Worm (Caenorhabditis elegans) whole organism, early embryonic: ENCODE results near the gene ZK686.1.

Source experiments
- F13C5.2 ChIP-seq: sonication (generic microtip); optimal IDR thresholded peaks from 2 replicates; lab custom pipeline; 2017; ENCODE audit warnings: mild to moderate bottlenecking, missing genetic modification characterization, inconsistent platforms, missing compliant biosample characterization
- ama-1 ChIP-seq: fragments of 150-350 bp; optimal IDR thresholded peaks from 2 replicates; lab custom pipeline; 2014
- ceh-36 ChIP-seq: sonication (generic microtip); optimal IDR thresholded peaks from 2 replicates; lab custom pipeline; 2016; ENCODE audit warnings: missing genetic modification characterization, inconsistent platforms, missing compliant biosample characterization
- hmbx-1 ChIP-seq: sonication (generic microtip); optimal IDR thresholded peaks from 2 replicates; lab custom pipeline; 2016; ENCODE audit warnings: mild to moderate bottlenecking, missing genetic modification characterization, missing compliant biosample characterization
- pes-1 ChIP-seq: fragments of 200-800 bp; sonication (Bioruptor generic); IDR thresholded peaks from 2 replicates; pipeline ENCODE4 v1.3.6; 2022; ENCODE audit warnings: missing genetic modification reagents, missing genetic modification characterization, missing compliant biosample characterization
- tbx-11 ChIP-seq: fragments of 200-800 bp; sonication (Bioruptor generic); IDR thresholded peaks from 2 replicates; pipeline ENCODE4 v1.3.6; 2022; ENCODE audit warnings: missing genetic modification characterization, missing compliant biosample characterization
- tbx-37 ChIP-seq: fragments of 200-800 bp; sonication (Bioruptor generic); conservative IDR thresholded peaks from 2 replicates; pipeline ENCODE4 v1.3.6; 2022; ENCODE audit warnings: missing genetic modification reagents, missing genetic modification characterization, missing compliant biosample characterization
- tra-4 ChIP-seq: sonication (generic microtip); optimal IDR thresholded peaks from 2 replicates; lab custom pipeline; 2017; ENCODE audit warnings: missing genetic modification characterization, missing compliant biosample characterization

- TF ChIP-seq F13C5.2: no peak
- TF ChIP-seq pes-1: no peak
- no peak for TF ChIP-seq tbx-37 (GFP tag; lab: Robert Waterston, UW)
- no peak for TF ChIP-seq tra-4 (tag; lab: Kevin White, UChicago)
- TF ChIP-seq ama-1 (lab: Kevin White, UChicago): no peak
- TF ChIP-seq hmbx-1 (tag; lab: Kevin White, UChicago): no peak
- TF ChIP-seq ceh-36 (tag; lab: Kevin White, UChicago): no peak
- TF ChIP-seq tbx-11 (GFP tag; lab: Robert Waterston, UW): no peak
These were observed 46.4 kb upstream of the ZK686.1 start for ce11 chrIII:7726500-7726899.
